Fruit fly (Drosophila melanogaster) whole organism, pupa: Measurements from ENCODE around the gene Hph.

Experiments
- CG10348 ChIP-seq: fragments of 200-800 bp; sonication (Bioruptor generic); IDR thresholded peaks from 2 replicates; pipeline ENCODE4 v1.3.6; 2022; ENCODE audit warnings: missing biosample characterization, missing genetic modification characterization
- Pif1B ChIP-seq: fragments of 200-800 bp; sonication (Bioruptor generic); optimal IDR thresholded peaks from 3 replicates; lab custom pipeline; 2016; ENCODE audit warnings: missing biosample characterization, missing genetic modification characterization

dm6 chr3R:5211901-5212758 is 44.7 kb upstream of the Hph start:
- TF ChIP-seq CG10348 (GFP tag; lab: Robert Waterston, UW) (no peak), Pif1B (peak; percentile 21)
